Fruit fly (Drosophila melanogaster) whole organism, embryonic: ENCODE data around the gene Nup43.

Experiments
- B-H1 ChIP-seq: fragments of 200-800 bp; sonication (Bioruptor generic); IDR thresholded peaks from 3 replicates; pipeline ENCODE4 v1.3.6; 2022; ENCODE audit warnings: missing biosample characterization, missing genetic modification characterization
- BtbVII ChIP-seq: fragments of 200-800 bp; sonication (Bioruptor generic); optimal IDR thresholded peaks from 3 replicates; lab custom pipeline; 2017; ENCODE audit warnings: missing biosample characterization, mild to moderate bottlenecking, missing genetic modification characterization
- CG10565 ChIP-seq: fragments of 200-800 bp; sonication (Bioruptor generic); optimal IDR thresholded peaks from 3 replicates; lab custom pipeline; 2016; ENCODE audit warnings: missing biosample characterization, mild to moderate bottlenecking, missing genetic modification characterization
- CG11093 ChIP-seq: fragments of 200-800 bp; sonication (Bioruptor generic); IDR thresholded peaks from 3 replicates; pipeline ENCODE4 v1.3.6; 2022; ENCODE audit warnings: missing biosample characterization, missing genetic modification characterization
- CG11247 ChIP-seq: fragments of 200-800 bp; sonication (Bioruptor generic); IDR thresholded peaks from 2 replicates; pipeline ENCODE4 v1.3.6; 2022; ENCODE audit warnings: missing biosample characterization, missing genetic modification characterization
- CG1233 ChIP-seq: fragments of 200-800 bp; sonication (Bioruptor generic); optimal IDR thresholded peaks from 4 replicates; lab custom pipeline; 2018; ENCODE audit warnings: missing biosample characterization, mild to moderate bottlenecking, missing genetic modification characterization
- CG12391 ChIP-seq: fragments of 200-800 bp; sonication (Bioruptor generic); optimal IDR thresholded peaks from 3 replicates; lab custom pipeline; 2018; ENCODE audit warnings: missing biosample characterization, mild to moderate bottlenecking, missing genetic modification characterization, moderate library complexity
- CG12744 ChIP-seq: fragments of 200-800 bp; sonication (Bioruptor generic); optimal IDR thresholded peaks from 2 replicates; lab custom pipeline; 2016; ENCODE audit warnings: missing biosample characterization, missing genetic modification characterization
- CG13123 ChIP-seq: fragments of 200-800 bp; sonication (Bioruptor generic); optimal IDR thresholded peaks from 2 replicates; lab custom pipeline; 2016; ENCODE audit warnings: missing biosample characterization, missing genetic modification characterization
- CG14710 ChIP-seq: fragments of 200-800 bp; sonication (Bioruptor generic); optimal IDR thresholded peaks from 3 replicates; lab custom pipeline; 2019; ENCODE audit warnings: missing biosample characterization, mild to moderate bottlenecking, missing genetic modification characterization, moderate library complexity
- CG15269 ChIP-seq: fragments of 200-800 bp; sonication (Bioruptor generic); optimal IDR thresholded peaks from 2 replicates; lab custom pipeline; 2018; ENCODE audit warnings: missing biosample characterization, mild to moderate bottlenecking, missing genetic modification characterization, moderate library complexity
- CG17186 ChIP-seq: fragments of 200-800 bp; sonication (Bioruptor generic); optimal IDR thresholded peaks from 3 replicates; lab custom pipeline; 2017; ENCODE audit warnings: missing biosample characterization, missing genetic modification reagents, missing genetic modification characterization
- CG2678 ChIP-seq: fragments of 200-800 bp; sonication (Bioruptor generic); optimal IDR thresholded peaks from 3 replicates; lab custom pipeline; 2019; ENCODE audit warnings: missing biosample characterization, mild to moderate bottlenecking, missing genetic modification characterization, moderate library complexity
- CG2889 ChIP-seq: fragments of 200-800 bp; sonication (Bioruptor generic); IDR thresholded peaks from 3 replicates; pipeline ENCODE4 v1.3.6; 2022; ENCODE audit warnings: missing biosample characterization, missing genetic modification characterization
- CG33213 ChIP-seq: fragments of 200-800 bp; sonication (Bioruptor generic); optimal IDR thresholded peaks from 3 replicates; lab custom pipeline; 2016; ENCODE audit warnings: missing biosample characterization, missing genetic modification characterization
- CG3407 ChIP-seq: fragments of 200-800 bp; sonication (Bioruptor generic); optimal IDR thresholded peaks from 2 replicates; lab custom pipeline; 2018; ENCODE audit warnings: missing biosample characterization, mild to moderate bottlenecking, missing genetic modification characterization
- CG7556 ChIP-seq: fragments of 200-800 bp; sonication (Bioruptor generic); optimal IDR thresholded peaks from 2 replicates; lab custom pipeline; 2017; ENCODE audit warnings: missing biosample characterization, mild to moderate bottlenecking, missing genetic modification characterization
- CG7839 ChIP-seq: fragments of 200-800 bp; sonication (Bioruptor generic); optimal IDR thresholded peaks from 3 replicates; lab custom pipeline; 2018; ENCODE audit warnings: missing biosample characterization, mild to moderate bottlenecking, missing genetic modification characterization, moderate library complexity
- Deaf1 ChIP-seq: fragments of 200-800 bp; optimal IDR thresholded peaks from 3 replicates; lab custom pipeline; 2019; ENCODE audit warnings: missing biosample characterization, mild to moderate bottlenecking, missing genetic modification characterization, moderate library complexity
- Dip2 ChIP-seq: fragments of 200-800 bp; sonication (Bioruptor generic); IDR thresholded peaks from 2 replicates; pipeline ENCODE4 v1.3.6; 2022; ENCODE audit warnings: missing biosample characterization, missing genetic modification characterization
- Dp ChIP-seq: fragments of 200-800 bp; sonication (Bioruptor generic); optimal IDR thresholded peaks from 2 replicates; lab custom pipeline; 2018; ENCODE audit warnings: missing biosample characterization, mild to moderate bottlenecking, missing genetic modification characterization, moderate library complexity
- ERR ChIP-seq: fragments of 200-800 bp; sonication (Bioruptor generic); optimal IDR thresholded peaks from 2 replicates; lab custom pipeline; 2016; ENCODE audit warnings: missing biosample characterization, missing genetic modification characterization
- Fer1 ChIP-seq: fragments of 200-800 bp; sonication (Bioruptor generic); optimal IDR thresholded peaks from 2 replicates; lab custom pipeline; 2017; ENCODE audit warnings: missing biosample characterization, mild to moderate bottlenecking, missing genetic modification characterization
- Hey ChIP-seq: fragments of 200-800 bp; sonication (Bioruptor generic); optimal IDR thresholded peaks from 3 replicates; lab custom pipeline; 2018; ENCODE audit warnings: missing biosample characterization, mild to moderate bottlenecking, missing genetic modification characterization
- HmgZ ChIP-seq: fragments of 200-800 bp; sonication (Bioruptor generic); optimal IDR thresholded peaks from 2 replicates; lab custom pipeline; 2018; ENCODE audit warnings: missing biosample characterization, mild to moderate bottlenecking, missing genetic modification characterization
- Max ChIP-seq: fragments of 200-800 bp; sonication (Bioruptor generic); optimal IDR thresholded peaks from 2 replicates; lab custom pipeline; 2016; ENCODE audit warnings: missing biosample characterization, mild to moderate bottlenecking, missing genetic modification characterization
- NFAT ChIP-seq: fragments of 200-800 bp; sonication (Bioruptor generic); IDR thresholded peaks from 2 replicates; pipeline ENCODE4 v1.3.6; 2022; ENCODE audit warnings: missing biosample characterization, missing genetic modification characterization
- NfI ChIP-seq: fragments of 200-800 bp; sonication (Bioruptor generic); optimal IDR thresholded peaks from 3 replicates; lab custom pipeline; 2018; ENCODE audit warnings: missing biosample characterization, mild to moderate bottlenecking, missing genetic modification characterization, moderate library complexity
- Oaz ChIP-seq: fragments of 200-800 bp; sonication (Bioruptor generic); IDR thresholded peaks from 2 replicates; pipeline ENCODE4 v1.3.6; 2022; ENCODE audit warnings: missing biosample characterization, missing genetic modification characterization
- Rx ChIP-seq: fragments of 200-800 bp; sonication (Bioruptor generic); IDR thresholded peaks from 2 replicates; pipeline ENCODE4 v1.3.6; 2022; ENCODE audit warnings: missing biosample characterization, missing genetic modification characterization
- Side ChIP-seq: fragments of 200-800 bp; sonication (Bioruptor generic); optimal IDR thresholded peaks from 2 replicates; lab custom pipeline; 2016; ENCODE audit warnings: missing biosample characterization, missing genetic modification characterization
- Sry-β ChIP-seq: fragments of 200-800 bp; sonication (Bioruptor generic); optimal IDR thresholded peaks from 2 replicates; lab custom pipeline; 2018; ENCODE audit warnings: missing biosample characterization, mild to moderate bottlenecking, missing genetic modification characterization, moderate library complexity
- ac ChIP-seq: fragments of 200-800 bp; sonication (Bioruptor generic); optimal IDR thresholded peaks from 3 replicates; lab custom pipeline; 2017; ENCODE audit warnings: missing biosample characterization, mild to moderate bottlenecking, missing genetic modification characterization
- ash1 ChIP-seq: fragments of 200-800 bp; sonication (Bioruptor generic); optimal IDR thresholded peaks from 2 replicates; lab custom pipeline; 2018; ENCODE audit warnings: missing biosample characterization, mild to moderate bottlenecking, missing genetic modification characterization
- crc ChIP-seq: fragments of 200-800 bp; sonication (Bioruptor generic); optimal IDR thresholded peaks from 2 replicates; lab custom pipeline; 2016; ENCODE audit warnings: missing biosample characterization, missing genetic modification characterization
- crp ChIP-seq, 2 experiments: fragments of 200-800 bp; sonication (Bioruptor generic); optimal IDR thresholded peaks; 2 replicates in 1 of 2; 3 replicates in 1 of 2; lab custom pipeline; 2017; ENCODE audit warnings: missing biosample characterization in 2 of 2, missing genetic modification characterization in 2 of 2, mild to moderate bottlenecking in 1 of 2, moderate library complexity in 1 of 2
- dm ChIP-seq: fragments of 200-800 bp; sonication (Bioruptor generic); optimal IDR thresholded peaks from 3 replicates; lab custom pipeline; 2016; ENCODE audit warnings: missing biosample characterization, missing genetic modification characterization
- eve ChIP-seq, 2 experiments: fragments of >200 bp; optimal IDR thresholded peaks; 2 replicates each; lab custom pipeline; 2017; ENCODE audit warnings: missing biosample characterization in 2 of 2, missing genetic modification characterization in 2 of 2
- fd102C ChIP-seq: fragments of 200-800 bp; sonication (Bioruptor generic); optimal IDR thresholded peaks from 2 replicates; lab custom pipeline; 2018; ENCODE audit warnings: missing biosample characterization, mild to moderate bottlenecking, missing genetic modification characterization, moderate library complexity
- insv ChIP-seq, 2 experiments: fragments of 200-800 bp; sonication (Bioruptor generic); optimal IDR thresholded peaks; 3 replicates each; lab custom pipeline; 2016 to 2018; ENCODE audit warnings: missing biosample characterization in 2 of 2, missing genetic modification characterization in 2 of 2
- jigr1 ChIP-seq: fragments of 200-800 bp; sonication (Bioruptor generic); IDR thresholded peaks from 3 replicates; pipeline ENCODE4 v1.3.6; 2022; ENCODE audit warnings: missing biosample characterization, missing genetic modification characterization
- knrl ChIP-seq: fragments of 200-800 bp; sonication (Bioruptor generic); IDR thresholded peaks from 3 replicates; pipeline ENCODE4 v1.3.6; 2022; ENCODE audit warnings: missing biosample characterization, missing genetic modification characterization; ENCODE audit not compliant: partially characterized antibody
- lov ChIP-seq, 2 experiments: fragments of 200-800 bp in 1 of 2; fragments of >200 bp in 1 of 2; sonication (Bioruptor generic) in 1 of 2; IDR thresholded peaks in 1 of 2; optimal IDR thresholded peaks in 1 of 2; 2 replicates in 1 of 2; 3 replicates in 1 of 2; pipeline versions ENCODE4 v1.3.6 to Lab custom; 2017 to 2022; ENCODE audit warnings: missing biosample characterization in 1 of 2, missing genetic modification characterization in 1 of 2
- odd ChIP-seq: fragments of 200-800 bp; sonication (Bioruptor generic); optimal IDR thresholded peaks from 2 replicates; lab custom pipeline; 2017; ENCODE audit warnings: missing biosample characterization, mild to moderate bottlenecking, missing genetic modification characterization
- ro ChIP-seq: fragments of 200-800 bp; sonication (Bioruptor generic); IDR thresholded peaks from 2 replicates; pipeline ENCODE4 v1.3.6; 2022; ENCODE audit warnings: missing biosample characterization, missing genetic modification characterization
- toy ChIP-seq: fragments of 200-800 bp; sonication (Bioruptor generic); IDR thresholded peaks from 2 replicates; pipeline ENCODE4 v1.3.6; 2022; ENCODE audit warnings: missing biosample characterization, missing genetic modification characterization
- vfl ChIP-seq: fragments of 200-800 bp; sonication (Bioruptor generic); optimal IDR thresholded peaks from 2 replicates; lab custom pipeline; 2016; ENCODE audit warnings: missing biosample characterization, missing genetic modification characterization
- yki ChIP-seq: fragments of >200 bp; optimal IDR thresholded peaks from 3 replicates; lab custom pipeline; 2018
- zen ChIP-seq: fragments of 200-800 bp; sonication (Bioruptor generic); optimal IDR thresholded peaks from 3 replicates; lab custom pipeline; 2018; ENCODE audit warnings: missing biosample characterization, mild to moderate bottlenecking, missing genetic modification characterization, moderate library complexity

Gene Nup43

DNA sequence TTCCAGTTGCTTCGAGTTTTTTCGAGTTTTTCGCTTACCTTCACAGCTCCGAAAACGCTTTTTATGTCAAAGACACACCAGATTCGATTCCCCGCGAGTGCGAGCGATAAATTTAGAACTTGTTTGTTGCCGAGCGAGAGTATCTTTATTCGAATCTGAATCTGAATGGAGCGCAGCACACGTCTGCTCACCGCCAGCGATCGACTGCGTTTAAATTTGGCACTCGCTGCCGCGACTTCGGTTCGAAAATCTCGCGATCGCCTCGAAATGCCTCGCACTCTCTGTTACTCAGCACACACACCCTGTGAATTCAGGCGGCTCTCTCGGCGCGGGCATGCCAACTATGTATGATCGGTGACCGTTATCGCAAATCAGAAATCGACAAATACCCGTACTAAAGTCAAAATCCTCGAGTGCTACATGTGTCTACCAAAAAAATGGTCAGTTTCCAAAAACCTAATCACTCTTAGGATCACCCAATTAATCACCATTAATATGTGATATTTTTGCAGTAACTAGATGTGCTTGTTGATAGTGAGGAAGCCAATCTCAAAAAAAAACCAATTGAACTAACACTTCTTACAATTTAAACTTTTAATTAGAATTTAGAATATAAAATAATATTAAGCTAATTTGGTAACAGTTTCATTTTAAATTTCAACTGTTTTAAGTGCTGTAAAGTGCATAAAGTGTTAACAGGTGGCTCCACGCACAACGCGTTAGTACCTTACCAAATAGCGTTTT is 32.7 kb downstream of the Nup43 start, which contains the start of gene Vha100-2 (continued):
- TF ChIP-seq HmgZ (tag; lab: Kevin White, UChicago) (peak; percentile 47), ac (GFP tag; lab: Kevin White, UChicago) (no peak), CG15269 (peak; percentile 51), B-H1 (GFP tag; lab: Robert Waterston, UW) (no peak; the same call in 2 of the 3 replicates), CG11247 (GFP tag; lab: Robert Waterston, UW) (peak; percentile 46), insv (GFP tag; optimal IDR thresholded peaks at IDR 0.05; lab: Kevin White, UChicago) (peak in 1 of 2 experiments; percentile 51), Rx (GFP tag; lab: Robert Waterston, UW) (no peak), Sry-β (GFP tag; lab: Kevin White, UChicago) (no peak), eve (GFP tag; optimal IDR thresholded peaks at IDR 0.05; lab: Kevin White, UChicago) (no peak), CG14710 (tag; lab: Kevin White, UChicago) (peak; percentile 54), CG13123 (GFP tag; lab: Kevin White, UChicago) (no peak), Oaz (GFP tag; lab: Robert Waterston, UW) (no peak), Dip2 (GFP tag; lab: Robert Waterston, UW) (no peak), Fer1 (GFP tag; lab: Kevin White, UChicago) (peak; percentile 37), Hey (tag; lab: Kevin White, UChicago) (no peak), lov (optimal IDR thresholded peaks at IDR 0.05; lab: Kevin White, UChicago) (no peak), lov (GFP tag; IDR thresholded peaks at IDR 0.05; lab: Robert Waterston, UW) (0 out of 3 replicates have a peak, but pooled peaks have one; percentile 55), Max (GFP tag; lab: Kevin White, UChicago) (peak; percentile 57), NfI (GFP tag; lab: Kevin White, UChicago) (peak; percentile 0), ash1 (peak; percentile 19), CG2678 (tag; lab: Kevin White, UChicago) (peak; percentile 33), CG12744 (no peak), knrl (GFP tag; lab: Robert Waterston, UW) (peak; percentile 37; the same call in 1 of the 3 replicates), CG2889 (GFP tag; lab: Robert Waterston, UW) (no peak), CG7556 (GFP tag; lab: Kevin White, UChicago) (no peak), fd102C (GFP tag; lab: Kevin White, UChicago) (no peak), Deaf1 (tag; lab: Kevin White, UChicago) (peak; percentile 92), Dp (peak; percentile 63), zen (tag; lab: Kevin White, UChicago) (no peak), vfl (GFP tag; lab: Kevin White, UChicago) (peak; percentile 17), yki (lab: Kevin White, UChicago) (no peak), CG1233 (no peak), BtbVII (peak; percentile 28), CG12391 (tag; lab: Kevin White, UChicago) (peak; percentile 38), NFAT (GFP tag; lab: Robert Waterston, UW) (peak; percentile 70), CG3407 (GFP tag; lab: Kevin White, UChicago) (no peak), ro (GFP tag; lab: Robert Waterston, UW) (no peak), odd (GFP tag; lab: Kevin White, UChicago) (no peak), crp (GFP tag; optimal IDR thresholded peaks at IDR 0.05; lab: Kevin White, UChicago) (peak in 1 of 2 experiments; percentile 79), crc (GFP tag; lab: Kevin White, UChicago) (no peak), CG7839 (peak; percentile 1), CG11093 (GFP tag; lab: Robert Waterston, UW) (no peak), ERR (GFP tag; lab: Kevin White, UChicago) (no peak), CG10565 (no peak), dm (no peak), CG17186 (peak; percentile 68), jigr1 (no peak), CG33213 (GFP tag; lab: Kevin White, UChicago) (peak; percentile 20), toy (no peak), Side (peak; percentile 13)
